Fruit fly (Drosophila melanogaster) whole organism, wandering third instar larva: Measurements from ENCODE around the gene CalpB.
A peak's percentile ranks its signal among the peaks of the same experiment; 100 is the strongest.

Experiments used
- Abd-B ChIP-seq: fragments of >200 bp; optimal IDR thresholded peaks from 2 replicates; lab custom pipeline; 2017; ENCODE audit warnings: missing biosample characterization, missing genetic modification characterization
- CG32264 ChIP-seq: fragments of 200-800 bp; sonication (Bioruptor generic); optimal IDR thresholded peaks from 2 replicates; lab custom pipeline; 2016; ENCODE audit warnings: missing biosample characterization, missing genetic modification characterization
- CG9705 ChIP-seq: fragments of 200-800 bp; sonication (Bioruptor generic); optimal IDR thresholded peaks from 2 replicates; lab custom pipeline; 2018; ENCODE audit warnings: missing biosample characterization, mild to moderate bottlenecking, missing genetic modification characterization
- CrebA ChIP-seq: fragments of 200-800 bp; sonication (Bioruptor generic); optimal IDR thresholded peaks from 2 replicates; lab custom pipeline; 2016; ENCODE audit warnings: missing biosample characterization, mild to moderate bottlenecking, missing genetic modification characterization, borderline replicate concordance
- Dfd ChIP-seq: fragments of >200 bp; optimal IDR thresholded peaks from 2 replicates; lab custom pipeline; 2017; ENCODE audit warnings: missing biosample characterization, missing genetic modification characterization
- Dif ChIP-seq: fragments of 200-275, 200-300 bp; sonication (Bioruptor generic); optimal IDR thresholded peaks from 2 replicates; lab custom pipeline; 2018; ENCODE audit warnings: missing biosample characterization, missing genetic modification characterization; ENCODE audit not compliant: partially characterized antibody
- GATAd ChIP-seq: sonication (Bioruptor generic); optimal IDR thresholded peaks from 2 replicates; lab custom pipeline; 2016; ENCODE audit warnings: missing biosample characterization, missing genetic modification characterization
- HLH106 ChIP-seq: fragments of 200-800 bp; optimal IDR thresholded peaks from 3 replicates; lab custom pipeline; 2019; ENCODE audit warnings: missing biosample characterization, mild to moderate bottlenecking, missing genetic modification characterization, moderate library complexity
- Hnf4 ChIP-seq: fragments of 200-800 bp; sonication (Bioruptor generic); optimal IDR thresholded peaks from 2 replicates; lab custom pipeline; 2016; ENCODE audit warnings: missing biosample characterization, mild to moderate bottlenecking, missing genetic modification characterization
- Hr78 ChIP-seq: fragments of >200 bp; optimal IDR thresholded peaks from 2 replicates; lab custom pipeline; 2017; ENCODE audit warnings: missing biosample characterization, missing genetic modification characterization
- Hr83 ChIP-seq: fragments of 200-300 bp; sonication (Bioruptor generic); optimal IDR thresholded peaks from 2 replicates; lab custom pipeline; 2016; ENCODE audit warnings: missing biosample characterization, mild to moderate bottlenecking, missing genetic modification characterization, moderate library complexity; ENCODE audit not compliant: poor library complexity, severe bottlenecking
- Jra ChIP-seq: sonication (Bioruptor generic); optimal IDR thresholded peaks from 2 replicates; lab custom pipeline; 2016; ENCODE audit warnings: missing biosample characterization, missing genetic modification characterization
- Mio ChIP-seq: sonication (Bioruptor generic); optimal IDR thresholded peaks from 2 replicates; lab custom pipeline; 2016; ENCODE audit warnings: missing biosample characterization, missing genetic modification characterization
- Myc ChIP-seq: fragments of >200 bp; optimal IDR thresholded peaks from 2 replicates; lab custom pipeline; 2017
- N ChIP-seq: fragments of >200 bp; optimal IDR thresholded peaks from 2 replicates; lab custom pipeline; 2018; ENCODE audit warnings: missing biosample characterization, missing external identifiers, missing genetic modification characterization
- OdsH ChIP-seq: fragments of 200-800 bp; sonication (Bioruptor generic); optimal IDR thresholded peaks from 2 replicates; lab custom pipeline; 2016; ENCODE audit warnings: missing biosample characterization, mild to moderate bottlenecking, missing genetic modification characterization
- Rel ChIP-seq, 2 experiments: fragments of 200-800 bp; sonication (Bioruptor generic) in 1 of 2; optimal IDR thresholded peaks; 2 replicates in 1 of 2; 3 replicates in 1 of 2; lab custom pipeline; 2016 to 2019; ENCODE audit warnings: mild to moderate bottlenecking in 2 of 2, missing biosample characterization in 2 of 2, missing genetic modification characterization in 2 of 2, moderate library complexity in 1 of 2
- Sp1 ChIP-seq: fragments of 200-800 bp; sonication (Bioruptor generic); optimal IDR thresholded peaks from 3 replicates; lab custom pipeline; 2019; ENCODE audit warnings: missing biosample characterization, mild to moderate bottlenecking, missing genetic modification characterization, moderate library complexity
- Vsx2 ChIP-seq: fragments of 200-300, 225-300 bp; sonication (Bioruptor generic); optimal IDR thresholded peaks from 2 replicates; lab custom pipeline; 2018; ENCODE audit warnings: missing biosample characterization, missing genetic modification characterization; ENCODE audit not compliant: partially characterized antibody
- br ChIP-seq: fragments of 200-800 bp; sonication (Bioruptor generic); optimal IDR thresholded peaks from 2 replicates; lab custom pipeline; 2016; ENCODE audit warnings: missing biosample characterization, missing genetic modification characterization
- brk ChIP-seq: fragments of 200-800 bp; sonication (Bioruptor generic); optimal IDR thresholded peaks from 2 replicates; lab custom pipeline; 2016; ENCODE audit warnings: missing biosample characterization, mild to moderate bottlenecking, missing genetic modification characterization
- dl ChIP-seq, 2 experiments: fragments of 175-275, 200-275 bp in 1 of 2; fragments of 200-275 bp in 1 of 2; sonication (Bioruptor generic); optimal IDR thresholded peaks; lab custom pipeline; 2018; ENCODE audit warnings: mild to moderate bottlenecking in 2 of 2, missing biosample characterization in 2 of 2, missing genetic modification characterization in 2 of 2, moderate library complexity in 2 of 2; ENCODE audit not compliant: partially characterized antibody in 2 of 2, insufficient read depth in 1 of 2
- dmrt93B ChIP-seq: fragments of 200-800 bp; sonication (Bioruptor generic); optimal IDR thresholded peaks from 2 replicates; lab custom pipeline; 2018; ENCODE audit warnings: missing biosample characterization, mild to moderate bottlenecking, missing genetic modification characterization
- dsf ChIP-seq: sonication (Bioruptor generic); optimal IDR thresholded peaks from 2 replicates; lab custom pipeline; 2016; ENCODE audit warnings: missing biosample characterization, missing genetic modification characterization, borderline replicate concordance
- ey ChIP-seq: fragments of 200-800 bp; sonication (Bioruptor generic); optimal IDR thresholded peaks from 2 replicates; lab custom pipeline; 2016; ENCODE audit warnings: missing biosample characterization, missing genetic modification characterization
- foxo ChIP-seq, 2 experiments: fragments of 200-800 bp; sonication (Bioruptor generic); optimal IDR thresholded peaks; 2 replicates in 1 of 2; 3 replicates in 1 of 2; lab custom pipeline; 2016 to 2017; ENCODE audit warnings: missing biosample characterization in 2 of 2, missing genetic modification characterization in 2 of 2
- fru ChIP-seq: fragments of 200-800 bp; sonication (Bioruptor generic); optimal IDR thresholded peaks from 3 replicates; lab custom pipeline; 2016; ENCODE audit warnings: missing biosample characterization, mild to moderate bottlenecking, missing genetic modification characterization
- h ChIP-seq: fragments of 200-800 bp; sonication (Bioruptor generic); optimal IDR thresholded peaks from 3 replicates; lab custom pipeline; 2016; ENCODE audit warnings: missing biosample characterization, mild to moderate bottlenecking, missing genetic modification characterization
- jim ChIP-seq: fragments of 175-275, 200-325 bp; sonication (Bioruptor generic); optimal IDR thresholded peaks from 2 replicates; lab custom pipeline; 2016; ENCODE audit warnings: missing biosample characterization, mild to moderate bottlenecking, missing genetic modification characterization
- lola ChIP-seq: fragments of >200 bp; optimal IDR thresholded peaks from 2 replicates; lab custom pipeline; 2017; ENCODE audit warnings: missing biosample characterization, missing genetic modification characterization
- pan ChIP-seq: fragments of >200 bp; optimal IDR thresholded peaks from 2 replicates; lab custom pipeline; 2017
- psq ChIP-seq: fragments of 200-800 bp; sonication (Bioruptor generic); optimal IDR thresholded peaks from 3 replicates; lab custom pipeline; 2017; ENCODE audit warnings: missing biosample characterization, mild to moderate bottlenecking, missing genetic modification characterization, moderate library complexity
- rgr ChIP-seq: fragments of 200-800 bp; sonication (Bioruptor generic); optimal IDR thresholded peaks from 3 replicates; lab custom pipeline; 2016; ENCODE audit warnings: missing biosample characterization, mild to moderate bottlenecking, missing genetic modification characterization
- sage ChIP-seq: fragments of 200-800 bp; sonication (Bioruptor generic); optimal IDR thresholded peaks from 2 replicates; lab custom pipeline; 2016; ENCODE audit warnings: missing biosample characterization, mild to moderate bottlenecking, missing genetic modification characterization
- sv ChIP-seq: fragments of 200-800 bp; sonication (Bioruptor generic); optimal IDR thresholded peaks from 3 replicates; lab custom pipeline; 2016; ENCODE audit warnings: missing biosample characterization, missing genetic modification characterization
- tai ChIP-seq: sonication (Bioruptor generic); optimal IDR thresholded peaks from 2 replicates; lab custom pipeline; 2016; ENCODE audit warnings: missing biosample characterization, missing genetic modification characterization
- usp ChIP-seq: fragments of >200 bp; optimal IDR thresholded peaks from 2 replicates; lab custom pipeline; 2017; ENCODE audit warnings: missing biosample characterization, missing genetic modification characterization
- woc ChIP-seq: sonication (Bioruptor generic); optimal IDR thresholded peaks from 2 replicates; lab custom pipeline; 2016; ENCODE audit warnings: missing biosample characterization, mild to moderate bottlenecking, missing genetic modification characterization

The CalpB gene

DNA sequence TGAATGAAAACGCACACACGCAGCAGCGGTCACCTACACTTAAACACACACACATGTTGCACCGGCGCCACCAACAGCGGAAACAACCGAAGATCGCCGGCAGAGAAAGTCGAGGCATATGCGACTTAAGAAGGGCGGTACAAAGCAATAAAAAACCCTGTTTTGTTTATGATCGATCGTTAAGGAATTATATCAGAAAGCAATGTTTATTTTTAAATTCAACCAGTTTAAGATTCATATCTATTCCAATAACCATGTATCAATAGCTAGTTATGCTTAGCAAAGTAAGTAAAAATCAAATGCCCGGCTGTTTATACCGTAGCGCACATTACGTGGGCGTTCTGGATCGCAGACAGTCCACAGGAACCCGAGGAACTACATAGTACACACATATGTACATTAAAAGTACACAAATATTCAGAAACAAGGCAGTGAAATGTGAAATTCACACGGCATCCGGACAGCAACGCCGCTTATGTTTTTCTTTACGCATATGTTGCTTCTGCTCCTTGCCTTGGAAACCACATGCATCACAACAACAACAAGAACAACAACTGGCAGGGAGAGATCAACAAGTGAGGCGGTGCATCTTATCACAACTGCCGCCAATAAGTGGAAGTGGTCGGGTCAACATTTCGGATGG lies 32.7 kb upstream of the CalpB start:
- TF ChIP-seq OdsH: peak; percentile 93
- TF ChIP-seq dl (GFP tag; optimal IDR thresholded peaks at IDR 0.05; lab: Kevin White, UChicago; ENCODE audit: insufficient read depth in 1 of 2, partially characterized antibody in 2 of 2): no peak
- TF ChIP-seq CrebA (GFP tag; lab: Kevin White, UChicago): no peak
- no peak for TF ChIP-seq Abd-B (GFP tag; lab: Kevin White, UChicago)
- TF ChIP-seq CG9705 (GFP tag; lab: Kevin White, UChicago): peak; percentile 91
- TF ChIP-seq Sp1: peak; percentile 93
- no peak for TF ChIP-seq pan (lab: Kevin White, UChicago)
- TF ChIP-seq ey (GFP tag; lab: Kevin White, UChicago): peak; percentile 95
- TF ChIP-seq rgr (GFP tag; lab: Kevin White, UChicago): peak; percentile 92
- TF ChIP-seq foxo (GFP tag; optimal IDR thresholded peaks at IDR 0.05; lab: Kevin White, UChicago): peak; percentile 81 to 97
- TF ChIP-seq Hr83 (GFP tag; lab: Kevin White, UChicago): no peak
- TF ChIP-seq sv (GFP tag; lab: Kevin White, UChicago): peak; percentile 96
- TF ChIP-seq HLH106 (tag; lab: Kevin White, UChicago): peak; percentile 94
- TF ChIP-seq Rel (GFP tag; optimal IDR thresholded peaks at IDR 0.05; lab: Kevin White, UChicago): peak; percentile 74
- TF ChIP-seq Rel (tag; optimal IDR thresholded peaks at IDR 0.05; lab: Kevin White, UChicago): peak; percentile 64
- TF ChIP-seq tai (GFP tag; lab: Kevin White, UChicago): no peak
- no peak for TF ChIP-seq GATAd
- no peak for TF ChIP-seq jim (GFP tag; lab: Kevin White, UChicago)
- peak; percentile 89 for TF ChIP-seq Hnf4 (GFP tag; lab: Kevin White, UChicago)
- peak; percentile 56 for TF ChIP-seq Mio (GFP tag; lab: Kevin White, UChicago)
- TF ChIP-seq psq (GFP tag; lab: Kevin White, UChicago): peak; percentile 84
- peak; percentile 55 for TF ChIP-seq brk (GFP tag; lab: Kevin White, UChicago)
- TF ChIP-seq Dif (GFP tag; lab: Kevin White, UChicago): no peak
- TF ChIP-seq sage (GFP tag; lab: Kevin White, UChicago): peak; percentile 82
- no peak for TF ChIP-seq Hr78
- TF ChIP-seq CG32264 (GFP tag; lab: Kevin White, UChicago): peak; percentile 94
- TF ChIP-seq Myc: no peak
- peak; percentile 98 for TF ChIP-seq fru
- peak; percentile 37 for TF ChIP-seq dsf (GFP tag; lab: Kevin White, UChicago)
- peak; percentile 97 for TF ChIP-seq br (GFP tag; lab: Kevin White, UChicago)
- peak; percentile 91 for TF ChIP-seq woc (GFP tag; lab: Kevin White, UChicago)
- TF ChIP-seq dmrt93B (GFP tag; lab: Kevin White, UChicago): peak; percentile 91
- no peak for TF ChIP-seq N
- peak; percentile 83 for TF ChIP-seq Jra (GFP tag; lab: Kevin White, UChicago)
- no peak for TF ChIP-seq Dfd (GFP tag; lab: Kevin White, UChicago)
- peak; percentile 98 for TF ChIP-seq h (GFP tag; lab: Kevin White, UChicago)
- TF ChIP-seq Vsx2 (GFP tag; lab: Kevin White, UChicago): no peak
- TF ChIP-seq usp (GFP tag; lab: Kevin White, UChicago): no peak
- TF ChIP-seq lola (GFP tag; lab: Kevin White, UChicago): no peak

DNA sequence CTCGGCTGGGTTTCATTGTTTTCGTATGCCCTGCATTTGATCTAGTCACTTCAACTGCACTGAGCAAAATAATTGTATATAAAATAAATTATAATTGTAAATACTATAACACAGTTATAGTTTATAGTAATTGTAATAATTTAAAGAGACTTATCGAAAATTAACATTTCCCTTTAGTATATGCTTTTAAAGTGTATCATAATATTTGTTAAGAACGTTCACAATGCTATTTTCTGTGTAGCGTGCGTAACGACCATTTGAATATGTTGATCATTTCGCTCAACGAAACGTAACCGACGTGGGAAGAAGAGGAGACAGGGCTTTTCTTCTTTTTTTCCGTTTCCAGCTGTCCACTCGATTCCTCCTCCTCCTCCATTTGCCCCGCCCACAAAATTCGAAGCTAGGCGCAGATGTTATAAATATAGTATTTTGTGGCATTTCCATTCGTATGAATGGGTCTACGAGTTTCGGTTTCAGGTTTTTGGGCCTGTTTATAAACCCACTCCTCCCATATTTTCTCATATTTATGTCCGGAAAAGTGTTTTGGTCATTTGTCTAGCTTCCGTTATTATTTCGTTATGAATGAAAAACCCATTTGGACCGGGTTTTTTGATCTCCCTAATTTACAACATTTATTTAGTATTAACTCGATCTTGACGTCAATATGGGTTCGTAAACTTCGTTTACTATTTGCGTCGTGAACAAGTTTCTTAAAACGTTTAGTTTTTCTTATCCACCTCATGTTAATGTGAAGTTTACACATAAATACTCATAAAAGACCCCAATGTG lies 31.9 kb upstream of the CalpB start:
- TF ChIP-seq rgr (GFP tag; lab: Kevin White, UChicago) (peak; percentile 3), h (GFP tag; lab: Kevin White, UChicago) (peak; percentile 13), HLH106 (tag; lab: Kevin White, UChicago) (peak; percentile 47), foxo (GFP tag; optimal IDR thresholded peaks at IDR 0.05; lab: Kevin White, UChicago) (peak in 1 of 2 experiments; percentile 7), Jra (GFP tag; lab: Kevin White, UChicago) (no peak), Hr83 (GFP tag; lab: Kevin White, UChicago) (peak; percentile 6), CG9705 (GFP tag; lab: Kevin White, UChicago) (no peak), dl (GFP tag; optimal IDR thresholded peaks at IDR 0.05; lab: Kevin White, UChicago; ENCODE audit: insufficient read depth in 1 of 2, partially characterized antibody in 2 of 2) (no peak)
